Worm (Caenorhabditis elegans) whole organism, L1 larva: ENCODE data around the gene bar-1.
A peak's percentile ranks its signal among the peaks of the same experiment; 100 is the strongest.

ENCODE experiments used
- blmp-1 ChIP-seq: fragments of 150-350 bp; optimal IDR thresholded peaks from 2 replicates; lab custom pipeline; 2014; ENCODE audit warnings: missing biosample characterization, missing genetic modification characterization
- jun-1 ChIP-seq: fragments of 150-350 bp; optimal IDR thresholded peaks from 2 replicates; lab custom pipeline; 2014; ENCODE audit warnings: missing biosample characterization, missing genetic modification reagents, missing genetic modification characterization
- lin-15B ChIP-seq: fragments of 150-350 bp; sonication (generic microtip); optimal IDR thresholded peaks from 3 replicates; lab custom pipeline; 2014; ENCODE audit warnings: missing biosample characterization, missing genetic modification characterization
- lin-35 ChIP-seq, 2 experiments: fragments of 150-350 bp; optimal IDR thresholded peaks; 2 replicates each; lab custom pipeline; 2014; ENCODE audit warnings: missing biosample characterization in 2 of 2, missing genetic modification characterization in 2 of 2, missing genetic modification reagents in 2 of 2
- nhr-28 ChIP-seq: fragments of 150-350 bp; optimal IDR thresholded peaks from 2 replicates; lab custom pipeline; 2014; ENCODE audit warnings: missing biosample characterization, missing genetic modification characterization
- zag-1 ChIP-seq: fragments of 150-350 bp; optimal IDR thresholded peaks from 2 replicates; lab custom pipeline; 2014; ENCODE audit warnings: missing biosample characterization, missing genetic modification characterization

- TF ChIP-seq nhr-28 (tag; lab: Kevin White, UChicago) (no peak), zag-1 (no peak), lin-15B (tag; lab: Kevin White, UChicago) (no peak), blmp-1 (tag; lab: Kevin White, UChicago) (no peak), jun-1 (no peak), lin-35 (GFP tag; optimal IDR thresholded peaks at IDR 0.05; lab: Kevin White, UChicago) (peak in 1 of 2 experiments; percentile 21)
These were observed 6.4 kb upstream of the bar-1 start for ce11 chrX:7176817-7177216.
